Fruit fly (Drosophila melanogaster) whole organism, embryonic: ENCODE results near the gene CG5500.

Experiments used
- CG10366 ChIP-seq: fragments of 200-800 bp; sonication (Bioruptor generic); IDR thresholded peaks from 2 replicates; pipeline ENCODE4 v1.3.6; 2022; ENCODE audit warnings: missing biosample characterization, missing genetic modification characterization
- CG11247 ChIP-seq: fragments of 200-800 bp; sonication (Bioruptor generic); IDR thresholded peaks from 2 replicates; pipeline ENCODE4 v1.3.6; 2022; ENCODE audit warnings: missing biosample characterization, missing genetic modification characterization
- CG12744 ChIP-seq: fragments of 200-800 bp; sonication (Bioruptor generic); optimal IDR thresholded peaks from 2 replicates; lab custom pipeline; 2016; ENCODE audit warnings: missing biosample characterization, missing genetic modification characterization
- CG13775 ChIP-seq: fragments of 200-800 bp; sonication (Bioruptor generic); optimal IDR thresholded peaks from 3 replicates; lab custom pipeline; 2017; ENCODE audit warnings: missing biosample characterization, mild to moderate bottlenecking, missing genetic modification characterization
- CG14667 ChIP-seq: fragments of 200-800 bp; sonication (Bioruptor generic); IDR thresholded peaks from 2 replicates; pipeline ENCODE4 v1.3.6; 2022; ENCODE audit warnings: missing biosample characterization, missing genetic modification characterization
- CG15011 ChIP-seq: fragments of 200-800 bp; sonication (Bioruptor generic); optimal IDR thresholded peaks from 3 replicates; lab custom pipeline; 2018; ENCODE audit warnings: missing biosample characterization, mild to moderate bottlenecking, missing genetic modification characterization
- CG17328 ChIP-seq: fragments of 200-800 bp; sonication (Bioruptor generic); IDR thresholded peaks from 2 replicates; pipeline ENCODE4 v1.3.6; 2022; ENCODE audit warnings: missing biosample characterization, missing genetic modification characterization
- CG17361 ChIP-seq: fragments of 200-800 bp; sonication (Bioruptor generic); IDR thresholded peaks from 3 replicates; pipeline ENCODE4 v1.3.6; 2022; ENCODE audit warnings: missing biosample characterization, missing genetic modification characterization
- CG2875 ChIP-seq: fragments of 200-800 bp; sonication (Bioruptor generic); optimal IDR thresholded peaks from 2 replicates; lab custom pipeline; 2017; ENCODE audit warnings: missing biosample characterization, mild to moderate bottlenecking, missing genetic modification characterization, missing genetic modification reagents
- CG3065 ChIP-seq: fragments of 200-800 bp; sonication (Bioruptor generic); optimal IDR thresholded peaks from 2 replicates; lab custom pipeline; 2016; ENCODE audit warnings: missing biosample characterization, missing genetic modification characterization
- CG32772 ChIP-seq: fragments of 200-800 bp; sonication (Bioruptor generic); IDR thresholded peaks from 2 replicates; pipeline ENCODE4 v1.3.6; 2022; ENCODE audit warnings: missing biosample characterization, missing genetic modification characterization
- CG4707 ChIP-seq: fragments of 200-800 bp; sonication (Bioruptor generic); optimal IDR thresholded peaks from 2 replicates; lab custom pipeline; 2018; ENCODE audit warnings: missing biosample characterization, mild to moderate bottlenecking, missing genetic modification characterization, moderate library complexity
- CG6254 ChIP-seq: fragments of 200-800 bp; sonication (Bioruptor generic); optimal IDR thresholded peaks from 3 replicates; lab custom pipeline; 2017; ENCODE audit warnings: mild to moderate bottlenecking, missing biosample characterization, missing genetic modification reagents, missing genetic modification characterization
- CG6272 ChIP-seq: fragments of 200-800 bp; sonication (Bioruptor generic); IDR thresholded peaks from 2 replicates; pipeline ENCODE4 v1.3.6; 2022; ENCODE audit warnings: missing biosample characterization, missing genetic modification characterization
- CG6854 ChIP-seq: fragments of 200-800 bp; sonication (Bioruptor generic); optimal IDR thresholded peaks from 3 replicates; lab custom pipeline; 2017; ENCODE audit warnings: missing biosample characterization, mild to moderate bottlenecking, missing genetic modification characterization
- Dp ChIP-seq: fragments of 200-800 bp; sonication (Bioruptor generic); optimal IDR thresholded peaks from 2 replicates; lab custom pipeline; 2018; ENCODE audit warnings: missing biosample characterization, mild to moderate bottlenecking, missing genetic modification characterization, moderate library complexity
- Elba2 ChIP-seq: fragments of 200-800 bp; sonication (Bioruptor generic); optimal IDR thresholded peaks from 3 replicates; lab custom pipeline; 2016; ENCODE audit warnings: missing biosample characterization, missing genetic modification characterization
- GATAe ChIP-seq: fragments of 200-800 bp; sonication (Bioruptor generic); conservative IDR thresholded peaks from 2 replicates; pipeline ENCODE4 v1.3.6; 2022; ENCODE audit warnings: missing biosample characterization, missing genetic modification characterization
- HLH3B ChIP-seq: fragments of 200-800 bp; sonication (Bioruptor generic); IDR thresholded peaks from 2 replicates; pipeline ENCODE4 v1.3.6; 2022; ENCODE audit warnings: missing biosample characterization, missing genetic modification characterization
- HLH4C ChIP-seq: fragments of 200-800 bp; sonication (Bioruptor generic); IDR thresholded peaks from 3 replicates; pipeline ENCODE4 v1.3.6; 2022; ENCODE audit warnings: missing biosample characterization, missing genetic modification characterization; ENCODE audit not compliant: partially characterized antibody
- Hey ChIP-seq: fragments of 200-800 bp; sonication (Bioruptor generic); optimal IDR thresholded peaks from 3 replicates; lab custom pipeline; 2018; ENCODE audit warnings: missing biosample characterization, mild to moderate bottlenecking, missing genetic modification characterization
- Hmr ChIP-seq: fragments of 200-800 bp; sonication (Bioruptor generic); optimal IDR thresholded peaks from 3 replicates; lab custom pipeline; 2017; ENCODE audit warnings: mild to moderate bottlenecking, missing biosample characterization, missing genetic modification reagents, missing genetic modification characterization
- MBD-R2 ChIP-seq: fragments of 200-800 bp; sonication (Bioruptor generic); IDR thresholded peaks from 2 replicates; pipeline ENCODE4 v1.3.6; 2022; ENCODE audit warnings: missing biosample characterization, missing genetic modification characterization
- Med ChIP-seq: fragments of 200-800 bp; sonication (Bioruptor generic); peaks from one replicate; lab custom pipeline; 2016; ENCODE audit warnings: missing biosample characterization, missing genetic modification characterization, mild to moderate bottlenecking, inconsistent platforms, moderate library complexity
- Mes4 ChIP-seq: fragments of 200-800 bp; sonication (Bioruptor generic); optimal IDR thresholded peaks from 2 replicates; lab custom pipeline; 2016; ENCODE audit warnings: missing biosample characterization, missing genetic modification characterization
- Oaz ChIP-seq: fragments of 200-800 bp; sonication (Bioruptor generic); IDR thresholded peaks from 2 replicates; pipeline ENCODE4 v1.3.6; 2022; ENCODE audit warnings: missing biosample characterization, missing genetic modification characterization
- Sox100B ChIP-seq: fragments of 200-800 bp; sonication (Bioruptor generic); optimal IDR thresholded peaks from 3 replicates; lab custom pipeline; 2018; ENCODE audit warnings: missing biosample characterization, mild to moderate bottlenecking, missing genetic modification characterization
- Spps ChIP-seq: fragments of 200-800 bp; sonication (Bioruptor generic); optimal IDR thresholded peaks from 2 replicates; lab custom pipeline; 2018; ENCODE audit warnings: missing biosample characterization, mild to moderate bottlenecking, missing genetic modification characterization
- Xbp1 ChIP-seq: fragments of 200-800 bp; sonication (Bioruptor generic); optimal IDR thresholded peaks from 3 replicates; lab custom pipeline; 2016; ENCODE audit warnings: missing biosample characterization, mild to moderate bottlenecking, missing genetic modification characterization
- abd-A ChIP-seq: fragments of 200-800 bp; sonication (Bioruptor generic); optimal IDR thresholded peaks from 3 replicates; lab custom pipeline; 2019; ENCODE audit warnings: missing biosample characterization, mild to moderate bottlenecking, missing genetic modification characterization, moderate library complexity
- aop ChIP-seq: fragments of 200-800 bp; sonication (Bioruptor generic); IDR thresholded peaks from 2 replicates; pipeline ENCODE4 v1.3.6; 2022; ENCODE audit warnings: missing biosample characterization, missing genetic modification characterization
- ato ChIP-seq: fragments of 200-800 bp; sonication (Bioruptor generic); IDR thresholded peaks from 2 replicates; pipeline ENCODE4 v1.3.6; 2022; ENCODE audit warnings: missing biosample characterization, missing genetic modification characterization; ENCODE audit not compliant: partially characterized antibody
- corto ChIP-seq: fragments of 200-800 bp; sonication (Bioruptor generic); optimal IDR thresholded peaks from 2 replicates; lab custom pipeline; 2016; ENCODE audit warnings: missing biosample characterization, mild to moderate bottlenecking, missing genetic modification characterization, moderate library complexity
- dan ChIP-seq: fragments of 200-800 bp; sonication (Bioruptor generic); IDR thresholded peaks from 2 replicates; pipeline ENCODE4 v1.3.6; 2022; ENCODE audit warnings: missing biosample characterization, missing genetic modification characterization
- dmrt11E ChIP-seq: fragments of 200-800 bp; sonication (Bioruptor generic); optimal IDR thresholded peaks from 3 replicates; lab custom pipeline; 2018; ENCODE audit warnings: missing biosample characterization, mild to moderate bottlenecking, missing genetic modification characterization, moderate library complexity
- dmrt99B ChIP-seq: fragments of 200-800 bp; sonication (Bioruptor generic); optimal IDR thresholded peaks from 2 replicates; lab custom pipeline; 2018; ENCODE audit warnings: missing biosample characterization, mild to moderate bottlenecking, missing genetic modification characterization, moderate library complexity
- dpn ChIP-seq, 2 experiments: fragments of 200-800 bp; sonication (Bioruptor generic); optimal IDR thresholded peaks; 3 replicates each; lab custom pipeline; 2016; ENCODE audit warnings: missing biosample characterization in 2 of 2, missing genetic modification characterization in 2 of 2
- gsb ChIP-seq: fragments of 200-800 bp; sonication (Bioruptor generic); IDR thresholded peaks from 2 replicates; pipeline ENCODE4 v1.3.6; 2022; ENCODE audit warnings: missing biosample characterization, missing genetic modification characterization
- kay ChIP-seq: fragments of 200-800 bp; sonication (Bioruptor generic); optimal IDR thresholded peaks from 2 replicates; lab custom pipeline; 2016; ENCODE audit warnings: missing biosample characterization, missing genetic modification characterization
- lola ChIP-seq, 3 experiments: fragments of >200 bp in 2 of 3; fragments of 200-800 bp in 1 of 3; sonication (Bioruptor generic) in 1 of 3; optimal IDR thresholded peaks; 2 replicates each; lab custom pipeline; 2017 to 2019; ENCODE audit warnings: missing biosample characterization in 3 of 3, missing genetic modification characterization in 3 of 3, mild to moderate bottlenecking in 1 of 3, moderate library complexity in 1 of 3
- nerfin-1 ChIP-seq: fragments of 200-800 bp; sonication (Bioruptor generic); optimal IDR thresholded peaks from 3 replicates; lab custom pipeline; 2019; ENCODE audit warnings: missing biosample characterization, mild to moderate bottlenecking, missing genetic modification characterization, moderate library complexity
- oc ChIP-seq: fragments of 200-800 bp; sonication (Bioruptor generic); optimal IDR thresholded peaks from 2 replicates; lab custom pipeline; 2018; ENCODE audit warnings: missing biosample characterization, mild to moderate bottlenecking, missing genetic modification characterization, moderate library complexity
- pan ChIP-seq, 4 experiments: fragments of >200 bp in 3 of 4; fragments of 200-800 bp in 1 of 4; sonication (Bioruptor generic) in 1 of 4; optimal IDR thresholded peaks in 3 of 4; IDR thresholded peaks in 1 of 4; 2 replicates each; pipeline versions ENCODE4 v1.3.6 to Lab custom; 2017 to 2022; ENCODE audit warnings: missing biosample characterization in 2 of 4, missing genetic modification characterization in 2 of 4, mixed read lengths in 1 of 4
- pros ChIP-seq: fragments of 200-800 bp; sonication (Bioruptor generic); optimal IDR thresholded peaks from 3 replicates; lab custom pipeline; 2019; ENCODE audit warnings: missing biosample characterization, mild to moderate bottlenecking, missing genetic modification characterization, moderate library complexity
- row ChIP-seq: fragments of 200-800 bp; sonication (Bioruptor generic); IDR thresholded peaks from 3 replicates; pipeline ENCODE4 v1.3.6; 2022; ENCODE audit warnings: missing biosample characterization, missing genetic modification characterization
- run ChIP-seq: fragments of 200-800 bp; sonication (Bioruptor generic); optimal IDR thresholded peaks from 3 replicates; lab custom pipeline; 2018; ENCODE audit warnings: missing biosample characterization, mild to moderate bottlenecking, missing genetic modification characterization
- so ChIP-seq: fragments of 200-800 bp; sonication (Bioruptor generic); IDR thresholded peaks from 3 replicates; pipeline ENCODE4 v1.3.6; 2022; ENCODE audit warnings: missing biosample characterization, missing genetic modification characterization
- zen ChIP-seq: fragments of 200-800 bp; sonication (Bioruptor generic); optimal IDR thresholded peaks from 3 replicates; lab custom pipeline; 2018; ENCODE audit warnings: missing biosample characterization, mild to moderate bottlenecking, missing genetic modification characterization, moderate library complexity
- zfh1 ChIP-seq: fragments of 200-800 bp; sonication (Bioruptor generic); IDR thresholded peaks from 3 replicates; pipeline ENCODE4 v1.3.6; 2022; ENCODE audit warnings: missing biosample characterization, missing genetic modification characterization

The CG5500 gene

DNA sequence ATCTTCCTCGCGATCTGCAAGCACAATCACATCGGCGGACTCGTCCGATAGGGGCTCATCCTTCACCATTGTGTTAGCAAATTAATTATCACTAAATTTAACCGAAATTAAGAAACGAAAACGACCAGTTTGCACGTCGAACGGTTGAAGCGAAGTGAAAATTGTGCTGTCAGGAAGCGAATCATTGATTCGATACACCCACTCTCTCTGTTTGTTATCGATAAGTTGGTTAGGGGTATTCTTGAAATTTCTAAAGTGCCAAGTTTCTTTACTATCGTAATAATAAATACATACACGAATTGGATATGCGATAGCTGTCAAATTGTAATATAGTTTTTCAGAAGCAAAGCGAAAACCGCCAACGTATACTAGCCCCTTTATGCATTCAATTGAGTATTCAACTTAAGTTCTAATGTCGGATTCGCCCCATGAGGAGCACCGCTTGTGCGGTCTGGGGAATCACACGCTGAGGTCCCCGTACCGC is 844 bp upstream of the CG5500 start, which contains the start of gene Rb97D (continued):
- TF ChIP-seq pros (GFP tag; lab: Kevin White, UChicago) (no peak), CG12744 (GFP tag; lab: Kevin White, UChicago) (peak; percentile 61), HLH4C (GFP tag; lab: Robert Waterston, UW) (peak; percentile 82), zen (tag; lab: Kevin White, UChicago) (peak; percentile 60), CG6272 (peak; percentile 70), Hmr (GFP tag; lab: Kevin White, UChicago) (peak; percentile 69), CG10366 (GFP tag; lab: Robert Waterston, UW) (peak; percentile 70), CG13775 (GFP tag; lab: Kevin White, UChicago) (peak; percentile 44), abd-A (tag; lab: Kevin White, UChicago) (no peak), CG3065 (GFP tag; lab: Kevin White, UChicago) (no peak), so (GFP tag; lab: Robert Waterston, UW) (no peak), Sox100B (GFP tag; lab: Kevin White, UChicago) (peak; percentile 48), zfh1 (GFP tag; lab: Robert Waterston, UW) (peak; percentile 75; the same call in 2 of the 3 replicates), kay (GFP tag; lab: Kevin White, UChicago) (peak; percentile 43), CG17328 (GFP tag; lab: Robert Waterston, UW) (peak; percentile 78), CG6854 (GFP tag; lab: Kevin White, UChicago) (no peak), HLH3B (GFP tag; lab: Robert Waterston, UW) (peak; percentile 61), CG15011 (GFP tag; lab: Kevin White, UChicago) (no peak), run (tag; lab: Kevin White, UChicago) (no peak), Dp (GFP tag; lab: Kevin White, UChicago) (no peak), Hey (tag; lab: Kevin White, UChicago) (peak; percentile 15), dan (GFP tag; lab: Robert Waterston, UW) (no peak), Xbp1 (GFP tag; lab: Kevin White, UChicago) (peak; percentile 77), corto (GFP tag; lab: Kevin White, UChicago) (no peak), CG14667 (peak; percentile 51; the same call in 1 of the 2 replicates), nerfin-1 (tag; lab: Kevin White, UChicago) (peak; percentile 45), row (GFP tag; lab: Robert Waterston, UW) (peak; percentile 91), CG4707 (GFP tag; lab: Kevin White, UChicago) (no peak), dmrt11E (tag; lab: Kevin White, UChicago) (peak; percentile 70), CG17361 (GFP tag; lab: Robert Waterston, UW) (peak; percentile 76), lola (GFP tag; optimal IDR thresholded peaks at IDR 0.05; lab: Kevin White, UChicago) (peak in 1 of 3 experiments; percentile 73), Oaz (GFP tag; lab: Robert Waterston, UW) (no peak), Elba2 (GFP tag; lab: Kevin White, UChicago) (no peak), ato (GFP tag; lab: Robert Waterston, UW) (peak; percentile 72; the same call in 1 of the 2 replicates), Med (GFP tag; lab: Kevin White, UChicago) (peak; percentile 90), dmrt99B (tag; lab: Kevin White, UChicago) (peak; percentile 52), CG6254 (no peak), CG32772 (peak; percentile 30; the same call in 1 of the 2 replicates), gsb (GFP tag; lab: Robert Waterston, UW) (peak; percentile 61), aop (no peak), pan (optimal IDR thresholded peaks at IDR 0.05; lab: Kevin White, UChicago) (no peak), pan (GFP tag; optimal IDR thresholded peaks at IDR 0.05 in 1 of 2, IDR thresholded peaks at IDR 0.05 in 1 of 2) (peak in 1 of 2 experiments; percentile 84), MBD-R2 (GFP tag; lab: Robert Waterston, UW) (peak; percentile 74), dpn (GFP tag; optimal IDR thresholded peaks at IDR 0.05; lab: Kevin White, UChicago) (peak; percentile 74 to 77), CG11247 (peak; percentile 51), CG2875 (GFP tag; lab: Kevin White, UChicago) (peak; percentile 16), oc (tag; lab: Kevin White, UChicago) (peak; percentile 29), Spps (peak; percentile 23), GATAe (no peak), Mes4 (GFP tag; lab: Kevin White, UChicago) (peak; percentile 46)
